Worm (Caenorhabditis elegans) whole organism, L1 larva: ENCODE measurements around the gene trpp-3.

Experiments
- C04F5.9 ChIP-seq: sonication (generic microtip); optimal IDR thresholded peaks from 2 replicates; lab custom pipeline; 2016; ENCODE audit warnings: missing genetic modification characterization, missing compliant biosample characterization
- C16A3.4 ChIP-seq: fragments of 150-350 bp; optimal IDR thresholded peaks from 2 replicates; lab custom pipeline; 2014; ENCODE audit warnings: missing biosample characterization, missing genetic modification characterization
- C34B4.2 ChIP-seq: sonication (generic microtip); optimal IDR thresholded peaks from 2 replicates; lab custom pipeline; 2017; ENCODE audit warnings: mild to moderate bottlenecking, missing genetic modification characterization, missing compliant biosample characterization
- F16B12.6 ChIP-seq: fragments of 150-350 bp; optimal IDR thresholded peaks from 2 replicates; lab custom pipeline; 2014; ENCODE audit warnings: missing biosample characterization, missing genetic modification characterization
- Y116A8C.19 ChIP-seq: sonication (generic microtip); optimal IDR thresholded peaks from 2 replicates; lab custom pipeline; 2016; ENCODE audit warnings: missing compliant biosample characterization, missing genetic modification characterization, borderline replicate concordance
- alr-1 ChIP-seq: fragments of 200-800 bp; sonication (Bioruptor generic); optimal IDR thresholded peaks from 2 replicates; lab custom pipeline; 2018; ENCODE audit warnings: borderline replicate concordance, mild to moderate bottlenecking, missing genetic modification characterization, missing compliant biosample characterization
- aly-2 ChIP-seq: fragments of 150-350 bp; optimal IDR thresholded peaks from 2 replicates; lab custom pipeline; 2014; ENCODE audit warnings: missing biosample characterization, missing genetic modification characterization
- ceh-63 ChIP-seq: fragments of 200-800 bp; sonication (Bioruptor generic); optimal IDR thresholded peaks from 2 replicates; lab custom pipeline; 2018; ENCODE audit warnings: mild to moderate bottlenecking, missing genetic modification characterization, missing compliant biosample characterization
- ceh-88 ChIP-seq: fragments of 200-800 bp; sonication (Bioruptor generic); IDR thresholded peaks from 2 replicates; pipeline ENCODE4 v1.3.6; 2022; ENCODE audit warnings: missing genetic modification characterization, missing compliant biosample characterization
- ceh-90 ChIP-seq: sonication (generic microtip); optimal IDR thresholded peaks from 2 replicates; lab custom pipeline; 2016; ENCODE audit warnings: missing genetic modification characterization, missing compliant biosample characterization
- ces-1 ChIP-seq: fragments of 150-350 bp; optimal IDR thresholded peaks from 2 replicates; lab custom pipeline; 2014; ENCODE audit warnings: missing biosample characterization, missing genetic modification reagents, missing genetic modification characterization
- dpl-1 ChIP-seq, 3 experiments: fragments of 150-350 bp in 2 of 3; sonication (generic microtip) in 1 of 3; optimal IDR thresholded peaks; 2 replicates each; lab custom pipeline; 2014 to 2017; ENCODE audit warnings: missing biosample characterization in 3 of 3, missing genetic modification characterization in 3 of 3, missing genetic modification reagents in 3 of 3
- dsc-1 ChIP-seq: sonication (generic microtip); optimal IDR thresholded peaks from 2 replicates; lab custom pipeline; 2016; ENCODE audit warnings: mild to moderate bottlenecking, missing genetic modification characterization, missing compliant biosample characterization
- efl-1 ChIP-seq, 4 experiments: fragments of 150-350 bp; optimal IDR thresholded peaks in 3 of 4; peaks in 1 of 4; 1 replicate in 1 of 4; 2 replicates in 3 of 4; lab custom pipeline; 2014; ENCODE audit warnings: missing biosample characterization in 2 of 4, missing genetic modification characterization in 2 of 4, missing genetic modification reagents in 2 of 4
- egl-13 ChIP-seq: sonication (generic microtip); optimal IDR thresholded peaks from 2 replicates; lab custom pipeline; 2016; ENCODE audit warnings: missing genotype, missing genetic modification reagents, missing genetic modification characterization, missing compliant biosample characterization
- elt-2 ChIP-seq: sonication (generic microtip); optimal IDR thresholded peaks from 2 replicates; lab custom pipeline; 2016; ENCODE audit warnings: missing genetic modification characterization, mild to moderate bottlenecking, inconsistent platforms, missing compliant biosample characterization, missing genetic modification reagents
- elt-3 ChIP-seq, 6 experiments: fragments of 150-350 bp in 1 of 6; sonication (generic microtip); optimal IDR thresholded peaks; 2 replicates each; lab custom pipeline; 2017 to 2018; ENCODE audit warnings: missing biosample characterization in 6 of 6, missing genetic modification characterization in 6 of 6, inconsistent platforms in 1 of 6
- ets-5 ChIP-seq: fragments of 200-800 bp; sonication (Bioruptor generic); IDR thresholded peaks from 2 replicates; pipeline ENCODE4 v1.3.6; 2022; ENCODE audit warnings: missing genetic modification characterization, missing compliant biosample characterization
- fkh-10 ChIP-seq: sonication (generic microtip); optimal IDR thresholded peaks from 2 replicates; lab custom pipeline; 2017; ENCODE audit warnings: missing biosample characterization, missing genetic modification reagents, missing genetic modification characterization
- fkh-8 ChIP-seq: sonication (generic microtip); optimal IDR thresholded peaks from 2 replicates; lab custom pipeline; 2016; ENCODE audit warnings: mild to moderate bottlenecking, missing genetic modification characterization, missing compliant biosample characterization
- grh-1 ChIP-seq: fragments of 200-800 bp; sonication (Bioruptor generic); IDR thresholded peaks from 2 replicates; pipeline ENCODE4 v1.3.6; 2022; ENCODE audit warnings: missing genetic modification reagents, missing genetic modification characterization, missing compliant biosample characterization
- hlh-4 ChIP-seq: sonication (generic microtip); optimal IDR thresholded peaks from 2 replicates; lab custom pipeline; 2016; ENCODE audit warnings: mild to moderate bottlenecking, missing genetic modification characterization, missing compliant biosample characterization
- hpl-2 ChIP-seq: fragments of 150-350 bp; optimal IDR thresholded peaks from 2 replicates; lab custom pipeline; 2014; ENCODE audit warnings: missing biosample characterization, missing genetic modification reagents, missing genetic modification characterization
- irx-1 ChIP-seq: sonication (generic microtip); optimal IDR thresholded peaks from 2 replicates; lab custom pipeline; 2016; ENCODE audit warnings: missing genetic modification characterization, missing compliant biosample characterization
- isw-1 ChIP-seq: fragments of 200-800 bp; sonication (Bioruptor generic); IDR thresholded peaks from 2 replicates; pipeline ENCODE4 v1.3.6; 2022; ENCODE audit warnings: missing genetic modification characterization, missing compliant biosample characterization
- jun-1 ChIP-seq: fragments of 150-350 bp; optimal IDR thresholded peaks from 2 replicates; lab custom pipeline; 2014; ENCODE audit warnings: missing biosample characterization, missing genetic modification reagents, missing genetic modification characterization
- lin-14 ChIP-seq: fragments of 200-800 bp; sonication (Bioruptor generic); optimal IDR thresholded peaks from 2 replicates; lab custom pipeline; 2018; ENCODE audit warnings: mild to moderate bottlenecking, missing genetic modification characterization, moderate library complexity, missing compliant biosample characterization
- lin-15B ChIP-seq: fragments of 150-350 bp; sonication (generic microtip); optimal IDR thresholded peaks from 3 replicates; lab custom pipeline; 2014; ENCODE audit warnings: missing biosample characterization, missing genetic modification characterization
- lin-39 ChIP-seq: fragments of 150-350 bp; optimal IDR thresholded peaks from 2 replicates; lab custom pipeline; 2014; ENCODE audit warnings: missing biosample characterization, missing genetic modification reagents, missing genetic modification characterization
- lir-3 ChIP-seq: sonication (generic microtip); optimal IDR thresholded peaks from 2 replicates; lab custom pipeline; 2016; ENCODE audit warnings: mild to moderate bottlenecking, missing genetic modification characterization, moderate library complexity, missing compliant biosample characterization; ENCODE audit not compliant: poor library complexity
- mab-9 ChIP-seq: fragments of 200-800 bp; sonication (Bioruptor generic); IDR thresholded peaks from 2 replicates; pipeline ENCODE4 v1.3.6; 2022; ENCODE audit warnings: missing genetic modification reagents, missing genetic modification characterization, missing compliant biosample characterization
- mdl-1 ChIP-seq, 2 experiments: fragments of 150-350 bp; optimal IDR thresholded peaks; 2 replicates each; lab custom pipeline; 2014 to 2017; ENCODE audit warnings: missing biosample characterization in 2 of 2, missing genetic modification characterization in 2 of 2, inconsistent platforms in 1 of 2
- mef-2 ChIP-seq: fragments of 150-350 bp; optimal IDR thresholded peaks from 2 replicates; lab custom pipeline; 2014; ENCODE audit warnings: missing biosample characterization, missing genetic modification characterization
- nhr-11 ChIP-seq: fragments of 150-350 bp; optimal IDR thresholded peaks from 2 replicates; lab custom pipeline; 2014; ENCODE audit warnings: missing biosample characterization, missing genetic modification characterization
- nhr-12 ChIP-seq: sonication (generic microtip); optimal IDR thresholded peaks from 2 replicates; lab custom pipeline; 2017; ENCODE audit warnings: missing biosample characterization, missing genetic modification characterization
- nhr-19 ChIP-seq: fragments of 200-800 bp; sonication (Bioruptor generic); conservative IDR thresholded peaks from 2 replicates; pipeline ENCODE4 v1.3.6; 2022; ENCODE audit warnings: missing genetic modification characterization, missing compliant biosample characterization
- nhr-237 ChIP-seq: fragments of 150-350 bp; optimal IDR thresholded peaks from 2 replicates; lab custom pipeline; 2014; ENCODE audit warnings: missing biosample characterization, missing genetic modification characterization
- nhr-76 ChIP-seq: sonication (generic microtip); optimal IDR thresholded peaks from 2 replicates; lab custom pipeline; 2017; ENCODE audit warnings: missing biosample characterization, missing genetic modification characterization
- nhr-77 ChIP-seq: fragments of 150-350 bp; optimal IDR thresholded peaks from 2 replicates; lab custom pipeline; 2014; ENCODE audit warnings: missing biosample characterization, missing genetic modification characterization
- nhr-90 ChIP-seq: sonication (generic microtip); optimal IDR thresholded peaks from 2 replicates; lab custom pipeline; 2016; ENCODE audit warnings: mild to moderate bottlenecking, missing genetic modification characterization, missing compliant biosample characterization; ENCODE audit not compliant: poor library complexity
- pax-3 ChIP-seq: fragments of 200-800 bp; sonication (Bioruptor generic); optimal IDR thresholded peaks from 2 replicates; lab custom pipeline; 2018; ENCODE audit warnings: mild to moderate bottlenecking, missing genetic modification characterization, moderate library complexity, missing compliant biosample characterization
- pqm-1 ChIP-seq: sonication (generic microtip); optimal IDR thresholded peaks from 3 replicates; lab custom pipeline; 2017; ENCODE audit warnings: missing biosample characterization, missing genetic modification characterization
- rnt-1 ChIP-seq: sonication (generic microtip); optimal IDR thresholded peaks from 2 replicates; lab custom pipeline; 2016; ENCODE audit warnings: mild to moderate bottlenecking, missing genetic modification characterization, moderate library complexity, missing compliant biosample characterization
- skn-1 ChIP-seq: fragments of 150-350 bp; optimal IDR thresholded peaks from 2 replicates; lab custom pipeline; 2014; ENCODE audit warnings: missing biosample characterization, missing genetic modification characterization
- snpc-4 ChIP-seq: fragments of 150-350 bp; optimal IDR thresholded peaks from 2 replicates; lab custom pipeline; 2014; ENCODE audit warnings: missing biosample characterization, missing genetic modification characterization
- snu-23 ChIP-seq: sonication (generic microtip); optimal IDR thresholded peaks from 2 replicates; lab custom pipeline; 2016; ENCODE audit warnings: missing genetic modification characterization, missing compliant biosample characterization
- sptf-1 ChIP-seq: fragments of 150-350 bp; optimal IDR thresholded peaks from 2 replicates; lab custom pipeline; 2014; ENCODE audit warnings: missing biosample characterization, missing genetic modification characterization
- swsn-7 ChIP-seq: sonication (generic microtip); optimal IDR thresholded peaks from 2 replicates; lab custom pipeline; 2016; ENCODE audit warnings: missing genetic modification characterization, missing compliant biosample characterization
- tbx-2 ChIP-seq: sonication (generic microtip); optimal IDR thresholded peaks from 2 replicates; lab custom pipeline; 2016; ENCODE audit warnings: missing genetic modification characterization, missing compliant biosample characterization
- tlp-1 ChIP-seq: fragments of 150-350 bp; optimal IDR thresholded peaks from 2 replicates; lab custom pipeline; 2014; ENCODE audit warnings: missing biosample characterization, missing genetic modification characterization
- unc-98 ChIP-seq: fragments of 200-800 bp; sonication (Bioruptor generic); IDR thresholded peaks from 2 replicates; pipeline ENCODE4 v1.3.6; 2022; ENCODE audit warnings: missing genetic modification characterization, missing compliant biosample characterization
- vab-15 ChIP-seq: sonication (generic microtip); optimal IDR thresholded peaks from 2 replicates; lab custom pipeline; 2017; ENCODE audit warnings: missing genotype, mild to moderate bottlenecking, missing genetic modification characterization, missing compliant biosample characterization
- zag-1 ChIP-seq: fragments of 150-350 bp; optimal IDR thresholded peaks from 2 replicates; lab custom pipeline; 2014; ENCODE audit warnings: missing biosample characterization, missing genetic modification characterization
- ztf-4 ChIP-seq: fragments of 150-350 bp; optimal IDR thresholded peaks from 2 replicates; lab custom pipeline; 2014; ENCODE audit warnings: missing biosample characterization, missing genetic modification characterization

Gene trpp-3

DNA sequence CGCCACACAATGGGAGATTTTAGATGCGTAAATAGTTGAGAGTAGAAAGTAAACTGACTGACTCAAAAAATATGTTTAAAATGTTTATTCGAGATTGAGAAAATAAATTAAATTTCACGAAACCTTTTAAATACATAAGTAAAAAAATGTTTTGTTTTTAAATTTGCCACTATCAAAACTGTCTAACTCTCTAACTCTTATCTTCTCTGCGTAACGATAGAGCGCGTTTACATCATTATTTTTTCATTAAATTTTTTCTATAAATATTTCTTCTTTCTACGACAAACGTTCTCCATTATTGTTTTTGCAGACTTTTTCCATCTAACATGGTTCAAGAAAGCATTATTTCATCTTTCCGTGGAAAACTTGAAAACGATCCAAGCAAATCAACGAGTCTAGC is 17.5 kb downstream of the trpp-3 start, which contains the start of gene eif-2Balpha (continued):
- no peak for TF ChIP-seq Y116A8C.19 (tag; lab: Kevin White, UChicago)
- TF ChIP-seq hlh-4 (tag; lab: Kevin White, UChicago) = no peak
- TF ChIP-seq elt-2 = no peak
- TF ChIP-seq nhr-77 (tag; lab: Kevin White, UChicago) = no peak
- TF ChIP-seq nhr-11 (tag; lab: Kevin White, UChicago) = no peak
- no peak for TF ChIP-seq swsn-7
- no peak for TF ChIP-seq dsc-1
- no peak for TF ChIP-seq ets-5 (GFP tag; lab: Robert Waterston, UW)
- peak; percentile 29 to 70 for TF ChIP-seq efl-1 (optimal IDR thresholded peaks at IDR 0.05; lab: Kevin White, UChicago)
- peak; percentile 79 to 96 for TF ChIP-seq efl-1 (GFP tag; optimal IDR thresholded peaks at IDR 0.05 in 1 of 2; lab: Kevin White, UChicago)
- no peak for TF ChIP-seq ceh-88 (GFP tag; lab: Robert Waterston, UW)
- TF ChIP-seq nhr-19 (GFP tag; lab: Robert Waterston, UW) = no peak
- TF ChIP-seq C16A3.4 (tag; lab: Kevin White, UChicago) = peak; percentile 40
- no peak for TF ChIP-seq unc-98 (GFP tag; lab: Robert Waterston, UW)
- peak; percentile 21 for TF ChIP-seq tbx-2 (tag; lab: Kevin White, UChicago)
- TF ChIP-seq ceh-90 (tag; lab: Kevin White, UChicago) = no peak
- no peak for TF ChIP-seq fkh-8
- TF ChIP-seq elt-3 (tag; optimal IDR thresholded peaks at IDR 0.05; lab: Kevin White, UChicago) = peak in 1 of 6 experiments; percentile 24
- TF ChIP-seq hpl-2 (GFP tag; lab: Kevin White, UChicago) = no peak
- no peak for TF ChIP-seq C04F5.9 (tag; lab: Kevin White, UChicago)
- no peak for TF ChIP-seq isw-1 (GFP tag; lab: Robert Waterston, UW)
- no peak for TF ChIP-seq C34B4.2
- no peak for TF ChIP-seq aly-2 (tag; lab: Kevin White, UChicago)
- TF ChIP-seq F16B12.6 (tag; lab: Kevin White, UChicago) = peak; percentile 34
- no peak for TF ChIP-seq nhr-90
- no peak for TF ChIP-seq lin-14 (GFP tag; lab: Kevin White, UChicago)
- TF ChIP-seq dpl-1 (GFP tag; optimal IDR thresholded peaks at IDR 0.05; lab: Kevin White, UChicago) = peak; percentile 70 to 80 (median 71)
- TF ChIP-seq tlp-1 (tag; lab: Kevin White, UChicago) = no peak
- TF ChIP-seq ces-1 (GFP tag; lab: Kevin White, UChicago) = no peak
- TF ChIP-seq egl-13 (tag; lab: Kevin White, UChicago) = no peak
- no peak for TF ChIP-seq nhr-12 (tag; lab: Kevin White, UChicago)
- no peak for TF ChIP-seq mdl-1 (tag; optimal IDR thresholded peaks at IDR 0.05; lab: Kevin White, UChicago)
- TF ChIP-seq zag-1 = no peak
- TF ChIP-seq snu-23 (GFP tag; lab: Kevin White, UChicago) = peak; percentile 28
- TF ChIP-seq fkh-10 (GFP tag; lab: Kevin White, UChicago) = no peak
- no peak for TF ChIP-seq mab-9
- TF ChIP-seq pax-3 (tag; lab: Kevin White, UChicago) = no peak
- no peak for TF ChIP-seq sptf-1 (tag; lab: Kevin White, UChicago)
- TF ChIP-seq mef-2 (tag; lab: Kevin White, UChicago) = no peak
- TF ChIP-seq lin-15B (tag; lab: Kevin White, UChicago) = peak; percentile 17
- TF ChIP-seq pqm-1 (tag; lab: Kevin White, UChicago) = no peak
- no peak for TF ChIP-seq snpc-4
- no peak for TF ChIP-seq nhr-237 (tag; lab: Kevin White, UChicago)
- TF ChIP-seq rnt-1 (tag; lab: Kevin White, UChicago) = no peak
- TF ChIP-seq lir-3 (tag; lab: Kevin White, UChicago) = no peak
- TF ChIP-seq alr-1 (tag; lab: Kevin White, UChicago) = no peak
- peak; percentile 14 for TF ChIP-seq skn-1 (tag; lab: Kevin White, UChicago)
- no peak for TF ChIP-seq ceh-63
- TF ChIP-seq ztf-4 (tag; lab: Kevin White, UChicago) = no peak
- TF ChIP-seq jun-1 (tag; lab: Kevin White, UChicago) = no peak
- no peak for TF ChIP-seq nhr-76 (tag; lab: Kevin White, UChicago)
- no peak for TF ChIP-seq vab-15 (tag; lab: Kevin White, UChicago)
- no peak for TF ChIP-seq grh-1 (GFP tag; lab: Robert Waterston, UW)
- no peak for TF ChIP-seq irx-1
- TF ChIP-seq lin-39 (tag; lab: Kevin White, UChicago) = no peak
